Worm (Caenorhabditis elegans) whole organism, early embryonic: ENCODE results near the gene pitr-3.

Experiments
- B0310.2 ChIP-seq: sonication (generic microtip); optimal IDR thresholded peaks from 2 replicates; lab custom pipeline; 2016; ENCODE audit warnings: mild to moderate bottlenecking, missing genetic modification characterization, missing compliant biosample characterization
- aly-1 ChIP-seq: sonication (generic microtip); optimal IDR thresholded peaks from 2 replicates; lab custom pipeline; 2016; ENCODE audit warnings: missing genetic modification characterization, missing compliant biosample characterization
- ama-1 ChIP-seq: fragments of 150-350 bp; optimal IDR thresholded peaks from 2 replicates; lab custom pipeline; 2014
- ceh-13 ChIP-seq: fragments of 200-800 bp; sonication (Bioruptor generic); optimal IDR thresholded peaks from 2 replicates; lab custom pipeline; 2018; ENCODE audit warnings: mild to moderate bottlenecking, missing genetic modification characterization, missing compliant biosample characterization
- ceh-36 ChIP-seq: sonication (generic microtip); optimal IDR thresholded peaks from 2 replicates; lab custom pipeline; 2016; ENCODE audit warnings: missing genetic modification characterization, inconsistent platforms, missing compliant biosample characterization
- flt-1 ChIP-seq: fragments of 200-800 bp; sonication (Bioruptor generic); IDR thresholded peaks from 2 replicates; pipeline ENCODE4 v1.3.6; 2022; ENCODE audit warnings: missing genetic modification characterization, missing compliant biosample characterization
- hmbx-1 ChIP-seq: sonication (generic microtip); optimal IDR thresholded peaks from 2 replicates; lab custom pipeline; 2016; ENCODE audit warnings: mild to moderate bottlenecking, missing genetic modification characterization, missing compliant biosample characterization
- hmg-4 ChIP-seq: fragments of 200-800 bp; sonication (Bioruptor generic); optimal IDR thresholded peaks from 2 replicates; lab custom pipeline; 2018; ENCODE audit warnings: mild to moderate bottlenecking, missing genetic modification characterization, missing compliant biosample characterization
- hnd-1 ChIP-seq: sonication (generic microtip); optimal IDR thresholded peaks from 2 replicates; lab custom pipeline; 2016; ENCODE audit warnings: missing genetic modification characterization, missing compliant biosample characterization
- pes-1 ChIP-seq: fragments of 200-800 bp; sonication (Bioruptor generic); IDR thresholded peaks from 2 replicates; pipeline ENCODE4 v1.3.6; 2022; ENCODE audit warnings: missing genetic modification reagents, missing genetic modification characterization, missing compliant biosample characterization
- scrt-1 ChIP-seq: fragments of 200-800 bp; sonication (Bioruptor generic); IDR thresholded peaks from 2 replicates; pipeline ENCODE4 v1.3.6; 2022; ENCODE audit warnings: missing genetic modification characterization, missing compliant biosample characterization
- sea-1 ChIP-seq: fragments of 200-800 bp; sonication (Bioruptor generic); conservative IDR thresholded peaks from 2 replicates; pipeline ENCODE4 v1.3.6; 2022; ENCODE audit warnings: missing genetic modification characterization, missing compliant biosample characterization
- tbx-37 ChIP-seq: fragments of 200-800 bp; sonication (Bioruptor generic); conservative IDR thresholded peaks from 2 replicates; pipeline ENCODE4 v1.3.6; 2022; ENCODE audit warnings: missing genetic modification reagents, missing genetic modification characterization, missing compliant biosample characterization
- tra-4 ChIP-seq: sonication (generic microtip); optimal IDR thresholded peaks from 2 replicates; lab custom pipeline; 2017; ENCODE audit warnings: missing genetic modification characterization, missing compliant biosample characterization

DNA sequence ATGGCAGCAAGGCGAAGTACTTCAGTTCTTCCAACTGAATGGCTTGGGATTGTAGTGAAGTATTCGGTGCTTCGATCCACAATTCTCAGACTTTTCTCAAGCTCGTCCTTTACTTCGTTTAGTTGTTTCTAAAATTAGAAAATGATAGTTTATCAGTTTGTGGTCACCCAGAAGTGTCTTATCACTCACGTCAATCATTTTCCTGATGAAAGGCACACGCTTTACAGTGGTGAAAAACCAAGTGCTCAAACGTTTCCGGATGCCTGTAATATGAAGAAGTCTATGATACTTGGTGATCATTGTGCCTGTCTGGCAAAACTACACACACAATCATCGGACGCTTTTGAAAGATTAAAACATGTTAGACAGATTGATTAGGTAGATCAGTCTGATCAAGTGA is 5.0 kb upstream of the pitr-3 start:
- TF ChIP-seq tra-4 (tag; lab: Kevin White, UChicago) (no peak), pes-1 (GFP tag; lab: Robert Waterston, UW) (no peak), ama-1 (lab: Kevin White, UChicago) (no peak), tbx-37 (no peak), flt-1 (GFP tag; lab: Robert Waterston, UW) (no peak), hmg-4 (GFP tag; lab: Kevin White, UChicago) (no peak), aly-1 (no peak), ceh-36 (no peak), hmbx-1 (tag; lab: Kevin White, UChicago) (no peak), ceh-13 (no peak), scrt-1 (GFP tag; lab: Robert Waterston, UW) (no peak), hnd-1 (tag; lab: Kevin White, UChicago) (no peak), sea-1 (GFP tag; lab: Robert Waterston, UW) (no peak), B0310.2 (tag; lab: Kevin White, UChicago) (no peak)
